Fruit fly (Drosophila melanogaster): ENCODE results near the gene yem.

Gene yem

DNA sequence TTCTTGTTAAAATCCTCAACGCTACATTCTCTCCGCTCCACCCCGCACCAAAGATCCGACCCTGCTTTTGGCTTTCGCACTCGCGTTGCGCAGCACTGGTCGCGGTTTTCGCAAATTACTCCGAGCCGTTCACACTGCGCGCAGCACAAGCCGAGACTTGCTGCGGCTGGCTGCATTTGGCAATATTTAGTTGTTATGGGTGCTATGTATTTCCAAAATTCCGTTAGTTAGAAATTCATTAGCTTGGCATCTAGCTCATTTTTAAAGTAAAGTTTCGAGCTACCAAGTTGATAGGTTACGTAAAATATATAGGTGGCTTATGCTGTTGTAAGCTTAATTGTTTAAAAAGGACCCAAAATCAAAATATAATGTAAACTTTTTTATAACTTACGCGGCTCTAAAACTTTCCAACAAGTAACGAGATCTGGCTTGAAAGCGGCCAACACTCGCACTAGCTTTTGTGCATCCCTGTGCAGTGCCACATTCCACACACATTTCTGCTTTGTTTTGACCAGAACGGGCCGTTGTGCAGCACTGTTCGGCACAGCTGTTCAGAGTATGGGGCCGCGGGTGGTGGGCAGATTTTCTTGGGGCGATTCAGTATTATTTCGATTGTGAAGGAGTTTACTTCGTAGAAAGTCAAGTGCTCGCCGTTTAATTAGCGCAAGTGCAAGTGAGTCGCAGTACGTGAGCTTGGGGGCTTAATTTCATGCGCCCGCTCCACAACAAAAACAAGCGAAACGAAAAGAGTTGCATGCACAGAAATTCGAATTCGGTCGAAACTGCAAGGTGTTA lies at the start of gene yem, which contains the start of gene Ctl2 (continued):
- peak; percentile 76 for TF ChIP-seq chn (GFP tag; optimal IDR thresholded peaks at IDR 0.05)
- peak; percentile 23 for TF ChIP-seq Blimp-1 (GFP tag; optimal IDR thresholded peaks at IDR 0.05)
- TF ChIP-seq jing (GFP tag; optimal IDR thresholded peaks at IDR 0.05): peak; percentile 28
- TF ChIP-seq scrt (GFP tag; optimal IDR thresholded peaks at IDR 0.05): peak; percentile 5
- TF ChIP-seq lbe (GFP tag; optimal IDR thresholded peaks at IDR 0.05): peak; percentile 41
- peak; percentile 58; the same call in 1 of the 2 replicates for TF ChIP-seq vvl (GFP tag; IDR thresholded peaks at IDR 0.05)
- TF ChIP-seq Hr51 (GFP tag; optimal IDR thresholded peaks at IDR 0.05): peak; percentile 58 to 86
- peak; percentile 46 for TF ChIP-seq CG12236 (GFP tag; optimal IDR thresholded peaks at IDR 0.05)
- no peak for TF ChIP-seq abd-A (tag; optimal IDR thresholded peaks at IDR 0.05)
- TF ChIP-seq Rfx (GFP tag; IDR thresholded peaks at IDR 0.05): peak; percentile 84
- TF ChIP-seq Hsf (GFP tag; optimal IDR thresholded peaks at IDR 0.05): peak; percentile 85
- peak; percentile 79 for TF ChIP-seq maf-S (GFP tag; optimal IDR thresholded peaks at IDR 0.05)
- no peak for TF ChIP-seq pros (GFP tag; optimal IDR thresholded peaks at IDR 0.05)
- TF ChIP-seq CG17361 (GFP tag; IDR thresholded peaks at IDR 0.05): peak; percentile 89
- no peak for TF ChIP-seq stc (GFP tag; IDR thresholded peaks at IDR 0.05)
- no peak; the same call in none of the 2 replicates for TF ChIP-seq E2f2 (GFP tag; IDR thresholded peaks at IDR 0.05)
- peak; percentile 67 for TF ChIP-seq klu (GFP tag; IDR thresholded peaks at IDR 0.05)
- peak; percentile 23 for TF ChIP-seq CG4617 (GFP tag; optimal IDR thresholded peaks at IDR 0.05; ENCODE audit: borderline replicate concordance)
- TF ChIP-seq Chrac-16 (GFP tag; optimal IDR thresholded peaks at IDR 0.05): peak; percentile 71
- peak; percentile 70 for TF ChIP-seq Antp (GFP tag; optimal IDR thresholded peaks at IDR 0.05)
- peak in 1 of 2 experiments; percentile 26 for TF ChIP-seq eve (GFP tag; optimal IDR thresholded peaks at IDR 0.05)
- peak; percentile 69 for TF ChIP-seq Bdp1 (GFP tag; optimal IDR thresholded peaks at IDR 0.05)
- peak; percentile 93 for TF ChIP-seq Jarid2 (GFP tag; optimal IDR thresholded peaks at IDR 0.05)
- peak; percentile 44 to 91 for TF ChIP-seq tll (GFP tag; optimal IDR thresholded peaks at IDR 0.05)
- peak; percentile 16 for TF ChIP-seq nom (GFP tag; optimal IDR thresholded peaks at IDR 0.05)
- peak; percentile 38 for TF ChIP-seq CG7987 (GFP tag; optimal IDR thresholded peaks at IDR 0.05)
- TF ChIP-seq lab (GFP tag; optimal IDR thresholded peaks at IDR 0.05): peak; percentile 62
- no peak for TF ChIP-seq nerfin-2 (GFP tag; IDR thresholded peaks at IDR 0.05; ENCODE audit: partially characterized antibody)
- peak; percentile 25 for TF ChIP-seq Nf-YB (GFP tag; optimal IDR thresholded peaks at IDR 0.05)
- peak; percentile 79; the same call in 1 of the 4 replicates for TF ChIP-seq chinmo (GFP tag; IDR thresholded peaks at IDR 0.05; ENCODE audit: partially characterized antibody)
- peak; percentile 39; the same call in 1 of the 2 replicates for TF ChIP-seq HLH3B (GFP tag; IDR thresholded peaks at IDR 0.05)
- TF ChIP-seq ase (GFP tag; IDR thresholded peaks at IDR 0.05): no peak; the same call in 2 of the 3 replicates
- TF ChIP-seq Hey (tag; optimal IDR thresholded peaks at IDR 0.05): peak; percentile 11
- TF ChIP-seq crol (GFP tag; IDR thresholded peaks at IDR 0.05): peak; percentile 95
- TF ChIP-seq NFAT (GFP tag; IDR thresholded peaks at IDR 0.05): peak; percentile 89
- peak; percentile 86 for TF ChIP-seq tx (GFP tag; optimal IDR thresholded peaks at IDR 0.05)
- no peak for TF ChIP-seq CG8359 (GFP tag; optimal IDR thresholded peaks at IDR 0.05; ENCODE audit: borderline replicate concordance)
- TF ChIP-seq CG8089 (GFP tag; optimal IDR thresholded peaks at IDR 0.05): peak; percentile 63
- TF ChIP-seq amos (GFP tag; IDR thresholded peaks at IDR 0.05; ENCODE audit: partially characterized antibody): peak; percentile 40; the same call in 1 of the 2 replicates
- peak; percentile 53 for TF ChIP-seq psq (GFP tag; optimal IDR thresholded peaks at IDR 0.05)
- no peak for TF ChIP-seq fru (optimal IDR thresholded peaks at IDR 0.05)
- TF ChIP-seq dmrt11E (tag; optimal IDR thresholded peaks at IDR 0.05): peak; percentile 53
- TF ChIP-seq D19A (tag; optimal IDR thresholded peaks at IDR 0.05): no peak
- peak; percentile 51 for TF ChIP-seq CG10147 (GFP tag; optimal IDR thresholded peaks at IDR 0.05)
- peak; percentile 25 for TF ChIP-seq MTF-1 (GFP tag; optimal IDR thresholded peaks at IDR 0.05; ENCODE audit: borderline replicate concordance)
- no peak for TF ChIP-seq CG43689 (GFP tag; IDR thresholded peaks at IDR 0.05)
- TF ChIP-seq CG4404 (GFP tag; IDR thresholded peaks at IDR 0.05): peak; percentile 65
- peak; percentile 34 for TF ChIP-seq en (GFP tag; optimal IDR thresholded peaks at IDR 0.05)

All from whole organism, embryonic.